Worm (Caenorhabditis elegans) whole organism, L4 larva: ENCODE data around the gene C54F6.20.

Experiments used
- ceh-28 ChIP-seq: fragments of 150-350 bp; optimal IDR thresholded peaks from 2 replicates; lab custom pipeline; 2014; ENCODE audit warnings: missing biosample characterization, missing genetic modification reagents, missing genetic modification characterization
- ceh-44 ChIP-seq: fragments of 200-800 bp; sonication (Bioruptor generic); IDR thresholded peaks from 2 replicates; pipeline ENCODE4 v1.3.6; 2022; ENCODE audit warnings: missing genetic modification reagents, missing genetic modification characterization, missing compliant biosample characterization
- cey-2 ChIP-seq: sonication (generic microtip); optimal IDR thresholded peaks from 3 replicates; lab custom pipeline; 2017; ENCODE audit warnings: missing genetic modification characterization, mild to moderate bottlenecking, missing compliant biosample characterization, antibody characterized with exemption, borderline replicate concordance; ENCODE audit not compliant: insufficient read depth
- nhr-76 ChIP-seq: fragments of 150-350 bp; optimal IDR thresholded peaks from 2 replicates; lab custom pipeline; 2014; ENCODE audit warnings: missing biosample characterization, missing genetic modification characterization
- pha-4 ChIP-seq, 2 experiments: fragments of 150-350 bp in 1 of 2; fragments of 200-800 bp in 1 of 2; sonication (Bioruptor generic) in 1 of 2; IDR thresholded peaks in 1 of 2; optimal IDR thresholded peaks in 1 of 2; 2 replicates each; pipeline versions ENCODE4 v1.3.6 to Lab custom; 2014 to 2022; ENCODE audit warnings: missing genetic modification characterization in 2 of 2, missing genetic modification reagents in 2 of 2, missing biosample characterization in 1 of 2, missing compliant biosample characterization in 1 of 2
- spr-1 ChIP-seq: sonication (generic microtip); optimal IDR thresholded peaks from 2 replicates; lab custom pipeline; 2016; ENCODE audit warnings: mild to moderate bottlenecking, missing genetic modification characterization, missing compliant biosample characterization
- tag-97 ChIP-seq: fragments of 200-800 bp; sonication (Bioruptor generic); IDR thresholded peaks from 2 replicates; pipeline ENCODE4 v1.3.6; 2022; ENCODE audit warnings: missing genetic modification characterization, missing compliant biosample characterization

DNA sequence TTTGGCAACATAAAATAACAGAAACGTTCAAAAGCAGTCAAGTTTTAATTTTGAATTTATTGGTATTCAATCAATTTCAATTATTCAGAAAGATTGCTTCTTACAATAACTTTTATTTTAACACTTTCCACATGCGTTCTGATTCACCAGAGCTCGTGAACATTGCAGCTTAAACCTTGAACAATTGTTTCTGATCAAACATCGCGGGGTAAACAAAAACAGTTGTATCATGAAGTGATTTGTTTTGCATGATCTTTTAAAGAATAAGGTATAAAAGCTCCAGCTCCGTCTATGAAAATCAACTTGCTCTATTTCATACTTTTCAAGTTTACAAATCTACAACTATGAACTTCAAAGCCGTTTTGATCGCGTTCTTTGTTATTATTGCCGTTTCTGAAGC, 1.2 kb upstream of the C54F6.20 start, which contains the start of gene C54F6.6:
- TF ChIP-seq pha-4 (GFP tag; IDR thresholded peaks at IDR 0.05; lab: Robert Waterston, UW) (no peak), pha-4 (tag; optimal IDR thresholded peaks at IDR 0.05; lab: Kevin White, UChicago) (no peak), cey-2 (tag; lab: Kevin White, UChicago) (no peak), ceh-44 (GFP tag; lab: Robert Waterston, UW) (no peak), spr-1 (tag; lab: Kevin White, UChicago) (no peak), tag-97 (GFP tag; lab: Robert Waterston, UW) (no peak), ceh-28 (tag; lab: Kevin White, UChicago) (no peak), nhr-76 (no peak)
